Worm (Caenorhabditis elegans): ENCODE results near the gene C14C11.1.

DNA sequence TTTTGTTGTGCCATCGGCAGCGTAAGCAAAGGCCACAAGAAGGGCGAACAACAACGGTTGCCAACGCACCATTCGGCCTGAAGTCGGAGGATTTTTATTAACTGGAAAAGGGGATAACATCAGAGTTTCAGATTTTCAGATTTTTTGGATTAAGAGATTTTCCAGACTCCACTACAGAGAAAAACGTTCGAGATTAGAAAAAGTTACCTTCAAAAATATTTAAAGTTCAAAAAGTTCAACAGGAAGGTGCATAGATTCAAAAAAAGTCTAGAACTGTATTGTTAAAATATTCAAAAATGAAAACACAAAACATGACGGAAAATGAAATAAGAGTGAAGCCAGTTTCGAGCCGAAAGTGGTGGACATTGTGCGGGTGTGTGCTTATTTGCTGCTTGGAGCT, 12.6 kb downstream of the C14C11.1 start, which contains the start of gene pqn-13:
- TF ChIP-seq lin-35 (GFP tag; optimal IDR thresholded peaks at IDR 0.05) (no peak), tlp-1 (tag; optimal IDR thresholded peaks at IDR 0.05) (no peak), elt-2 (tag; optimal IDR thresholded peaks at IDR 0.05) (no peak), nhr-12 (tag; optimal IDR thresholded peaks at IDR 0.05) (no peak), nhr-71 (tag; optimal IDR thresholded peaks at IDR 0.05) (no peak), mab-9 (GFP tag; IDR thresholded peaks at IDR 0.05) (no peak), mef-2 (tag; optimal IDR thresholded peaks at IDR 0.05) (no peak), ets-5 (GFP tag; IDR thresholded peaks at IDR 0.05) (no peak), tbx-2 (tag; optimal IDR thresholded peaks at IDR 0.05) (no peak), lin-39 (tag; optimal IDR thresholded peaks at IDR 0.05) (no peak), ztf-4 (tag; optimal IDR thresholded peaks at IDR 0.05) (no peak), nhr-28 (tag; optimal IDR thresholded peaks at IDR 0.05) (no peak), C34B4.2 (tag; optimal IDR thresholded peaks at IDR 0.05) (no peak), irx-1 (tag; optimal IDR thresholded peaks at IDR 0.05) (no peak)

Data from whole organism, L1 larva.